Fruit fly (Drosophila melanogaster) whole organism, adult: ENCODE measurements around the gene Prtl99C.

Experiments
- CG14711 ChIP-seq: fragments of 200-800 bp; sonication (Bioruptor generic); optimal IDR thresholded peaks from 2 replicates; lab custom pipeline; 2018; ENCODE audit warnings: missing biosample characterization, mild to moderate bottlenecking, missing genetic modification characterization, moderate library complexity
- Crg-1 ChIP-seq: fragments of 200-800 bp; sonication (Bioruptor generic); optimal IDR thresholded peaks from 2 replicates; lab custom pipeline; 2016; ENCODE audit warnings: missing biosample characterization, missing genetic modification characterization

DNA sequence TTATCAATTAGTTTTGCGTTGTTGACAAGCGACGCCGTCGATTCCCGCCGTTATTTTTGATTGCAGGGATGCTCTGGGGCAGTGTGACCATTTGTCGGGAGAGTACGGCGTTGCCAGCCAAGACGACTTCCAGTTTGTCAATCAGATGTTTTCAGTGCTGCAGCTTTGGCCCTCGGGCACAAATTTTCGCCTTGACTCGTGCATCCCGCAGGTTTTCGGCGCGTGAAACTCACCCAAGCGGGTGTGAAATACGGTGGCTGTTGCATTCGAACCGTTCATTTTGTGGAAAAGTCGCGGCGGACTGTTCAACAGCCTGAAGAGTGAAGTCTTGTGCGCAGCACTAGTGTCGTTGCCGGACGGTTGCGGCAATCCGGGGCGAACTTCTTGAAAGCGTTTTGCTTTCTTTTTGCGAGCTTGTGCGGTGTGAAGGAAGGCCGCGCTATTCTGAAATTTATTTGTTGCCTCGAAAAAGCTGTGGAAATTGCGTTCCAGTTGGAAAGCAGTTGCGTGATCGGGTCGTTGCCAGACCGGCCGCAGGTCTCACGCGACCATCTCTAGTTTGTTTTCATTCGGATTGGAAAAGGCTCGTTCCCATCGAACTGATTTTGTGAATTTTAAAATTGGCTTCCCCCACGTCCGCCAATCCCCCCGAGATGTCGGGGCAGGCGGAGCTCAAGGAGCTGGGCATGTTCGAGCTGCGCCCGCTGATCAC is 28.9 kb upstream of the Prtl99C start, which contains the start of the genes ca and ncd:
- TF ChIP-seq Crg-1 (GFP tag; lab: Kevin White, UChicago) (no peak), CG14711 (tag; lab: Kevin White, UChicago) (no peak)
